Fruit fly (Drosophila melanogaster): ENCODE measurements around the gene Cox17.

Cox17 gene

dm6 chrX:15080780-15081402 is 3.6 kb downstream of the Cox17 start, which contains the start of gene CG33177 (continued):
- TF ChIP-seq zen (tag; optimal IDR thresholded peaks at IDR 0.05) (peak; percentile 79), Adf1 (GFP tag; IDR thresholded peaks at IDR 0.05) (no peak), tgo (GFP tag; IDR thresholded peaks at IDR 0.05) (no peak), CG15269 (tag; optimal IDR thresholded peaks at IDR 0.05) (peak; percentile 16), CG17359 (tag; optimal IDR thresholded peaks at IDR 0.05) (peak; percentile 37), fd96Cb (tag; optimal IDR thresholded peaks at IDR 0.05) (no peak), CG8924 (tag; optimal IDR thresholded peaks at IDR 0.05) (no peak), CG15514 (GFP tag; optimal IDR thresholded peaks at IDR 0.05) (peak; percentile 32), bigmax (GFP tag; optimal IDR thresholded peaks at IDR 0.05) (peak; percentile 96), CG17186 (GFP tag; optimal IDR thresholded peaks at IDR 0.05) (no peak), CG15696 (tag; optimal IDR thresholded peaks at IDR 0.05) (peak; percentile 32), amos (GFP tag; IDR thresholded peaks at IDR 0.05; ENCODE audit: partially characterized antibody) (0 out of 2 replicates have a peak, but pooled peaks have one; percentile 10), CG31365 (tag; optimal IDR thresholded peaks at IDR 0.05) (no peak), CG8359 (GFP tag; optimal IDR thresholded peaks at IDR 0.05; ENCODE audit: borderline replicate concordance) (no peak), CG6689 (GFP tag; IDR thresholded peaks at IDR 0.05) (no peak), peb (GFP tag; IDR thresholded peaks at IDR 0.05) (no peak), CG31224 (GFP tag; IDR thresholded peaks at IDR 0.05) (no peak), gem (tag; optimal IDR thresholded peaks at IDR 0.05) (peak; percentile 26), tll (GFP tag; optimal IDR thresholded peaks at IDR 0.05) (no peak), PHDP (tag; optimal IDR thresholded peaks at IDR 0.05) (peak; percentile 35), CG10654 (GFP tag; optimal IDR thresholded peaks at IDR 0.05) (no peak), CG4282 (GFP tag; optimal IDR thresholded peaks at IDR 0.05) (no peak), CG11093 (GFP tag; IDR thresholded peaks at IDR 0.05) (no peak), emc (GFP tag; optimal IDR thresholded peaks at IDR 0.05) (no peak), CG10274 (GFP tag; optimal IDR thresholded peaks at IDR 0.05) (no peak), sd (tag; optimal IDR thresholded peaks at IDR 0.05) (peak; percentile 74), pzg (GFP tag; optimal IDR thresholded peaks at IDR 0.05) (peak; percentile 3), CG10147 (GFP tag; optimal IDR thresholded peaks at IDR 0.05) (no peak), h (optimal IDR thresholded peaks at IDR 0.05) (no peak), grn (GFP tag; optimal IDR thresholded peaks at IDR 0.05) (peak; percentile 30), ind (GFP tag; optimal IDR thresholded peaks at IDR 0.05) (no peak), CG13296 (GFP tag; optimal IDR thresholded peaks at IDR 0.05) (no peak), CTCF (GFP tag; optimal IDR thresholded peaks at IDR 0.05) (peak; percentile 98), CG2120 (GFP tag; optimal IDR thresholded peaks at IDR 0.05) (peak; percentile 27), fru (optimal IDR thresholded peaks at IDR 0.05) (no peak), Ets97D (GFP tag; optimal IDR thresholded peaks at IDR 0.05) (peak; percentile 18)

- TF ChIP-seq CG3838 (GFP tag; optimal IDR thresholded peaks at IDR 0.05) (no peak), nom (GFP tag; optimal IDR thresholded peaks at IDR 0.05) (peak; percentile 93), cato (GFP tag; optimal IDR thresholded peaks at IDR 0.05; ENCODE audit: borderline replicate concordance) (no peak), Atf3 (GFP tag; optimal IDR thresholded peaks at IDR 0.05) (no peak), Lim3 (GFP tag; IDR thresholded peaks at IDR 0.05) (no peak), mld (GFP tag; IDR thresholded peaks at IDR 0.05; ENCODE audit: partially characterized antibody) (no peak), org-1 (GFP tag; optimal IDR thresholded peaks at IDR 0.05) (no peak), CG5245 (GFP tag; optimal IDR thresholded peaks at IDR 0.05) (no peak), CG18619 (GFP tag; optimal IDR thresholded peaks at IDR 0.05) (no peak), luna (GFP tag; optimal IDR thresholded peaks at IDR 0.05) (no peak), sim (GFP tag; IDR thresholded peaks at IDR 0.05) (no peak), bsh (GFP tag; optimal IDR thresholded peaks at IDR 0.05) (peak in 1 of 2 experiments; percentile 17), D19B (GFP tag; optimal IDR thresholded peaks at IDR 0.05) (peak; percentile 2), klu (GFP tag; IDR thresholded peaks at IDR 0.05) (no peak), CG13894 (tag; optimal IDR thresholded peaks at IDR 0.05) (peak; percentile 28)
Measured at dm6 chrX:15079945-15080344, 4.6 kb downstream of the Cox17 start.

Measured in whole organism, embryonic.